Fruit fly (Drosophila melanogaster) whole organism, embryonic: Measurements from ENCODE around the gene CG13250.

Experiments
- Atf-2 ChIP-seq: fragments of 200-800 bp; sonication (Bioruptor generic); optimal IDR thresholded peaks from 2 replicates; lab custom pipeline; 2016; ENCODE audit warnings: missing biosample characterization, missing genetic modification characterization
- BtbVII ChIP-seq: fragments of 200-800 bp; sonication (Bioruptor generic); optimal IDR thresholded peaks from 3 replicates; lab custom pipeline; 2017; ENCODE audit warnings: missing biosample characterization, mild to moderate bottlenecking, missing genetic modification characterization
- CG15514 ChIP-seq: fragments of 200-800 bp; sonication (Bioruptor generic); optimal IDR thresholded peaks from 3 replicates; lab custom pipeline; 2017; ENCODE audit warnings: missing biosample characterization, missing genetic modification characterization, mild to moderate bottlenecking, moderate library complexity, missing genetic modification reagents
- CG17361 ChIP-seq: fragments of 200-800 bp; sonication (Bioruptor generic); IDR thresholded peaks from 3 replicates; pipeline ENCODE4 v1.3.6; 2022; ENCODE audit warnings: missing biosample characterization, missing genetic modification characterization
- CG17829 ChIP-seq: fragments of 200-800 bp; optimal IDR thresholded peaks from 2 replicates; lab custom pipeline; 2019; ENCODE audit warnings: missing biosample characterization, mild to moderate bottlenecking, missing genetic modification characterization, moderate library complexity
- CG17912 ChIP-seq: fragments of 200-800 bp; sonication (Bioruptor generic); optimal IDR thresholded peaks from 2 replicates; lab custom pipeline; 2018; ENCODE audit warnings: missing biosample characterization, mild to moderate bottlenecking, missing genetic modification characterization
- CG2116 ChIP-seq: fragments of 200-800 bp; sonication (Bioruptor generic); optimal IDR thresholded peaks from 3 replicates; lab custom pipeline; 2018; ENCODE audit warnings: missing biosample characterization, mild to moderate bottlenecking, missing genetic modification characterization
- CG2875 ChIP-seq: fragments of 200-800 bp; sonication (Bioruptor generic); optimal IDR thresholded peaks from 2 replicates; lab custom pipeline; 2017; ENCODE audit warnings: missing biosample characterization, mild to moderate bottlenecking, missing genetic modification characterization, missing genetic modification reagents
- CG31441 ChIP-seq: fragments of 200-800 bp; sonication (Bioruptor generic); IDR thresholded peaks from 2 replicates; pipeline ENCODE4 v1.3.6; 2022; ENCODE audit warnings: missing biosample characterization, missing genetic modification characterization
- CG33557 ChIP-seq: fragments of 200-800 bp; sonication (Bioruptor generic); optimal IDR thresholded peaks from 2 replicates; lab custom pipeline; 2019; ENCODE audit warnings: missing biosample characterization, mild to moderate bottlenecking, missing genetic modification characterization, moderate library complexity
- CG34376 ChIP-seq: fragments of 200-800 bp; sonication (Bioruptor generic); optimal IDR thresholded peaks from 2 replicates; lab custom pipeline; 2018; ENCODE audit warnings: missing biosample characterization, mild to moderate bottlenecking, missing genetic modification characterization
- CG42726 ChIP-seq: fragments of 200-800 bp; sonication (Bioruptor generic); IDR thresholded peaks from 2 replicates; pipeline ENCODE4 v1.3.6; 2022; ENCODE audit warnings: missing biosample characterization, missing genetic modification characterization; ENCODE audit not compliant: partially characterized antibody
- CG6854 ChIP-seq: fragments of 200-800 bp; sonication (Bioruptor generic); optimal IDR thresholded peaks from 3 replicates; lab custom pipeline; 2017; ENCODE audit warnings: missing biosample characterization, mild to moderate bottlenecking, missing genetic modification characterization
- CG7271 ChIP-seq: fragments of 200-800 bp; sonication (Bioruptor generic); optimal IDR thresholded peaks from 2 replicates; lab custom pipeline; 2018; ENCODE audit warnings: missing biosample characterization, mild to moderate bottlenecking, missing genetic modification characterization, moderate library complexity
- CG7372 ChIP-seq: fragments of 200-800 bp; sonication (Bioruptor generic); IDR thresholded peaks from 2 replicates; pipeline ENCODE4 v1.3.6; 2022; ENCODE audit warnings: missing biosample characterization, missing genetic modification characterization
- CG7839 ChIP-seq: fragments of 200-800 bp; sonication (Bioruptor generic); optimal IDR thresholded peaks from 3 replicates; lab custom pipeline; 2018; ENCODE audit warnings: missing biosample characterization, mild to moderate bottlenecking, missing genetic modification characterization, moderate library complexity
- CG8290 ChIP-seq, 3 experiments: fragments of 200-800 bp; sonication (Bioruptor generic); optimal IDR thresholded peaks; 2 replicates each; lab custom pipeline; 2016 to 2019; ENCODE audit warnings: missing biosample characterization in 3 of 3, missing genetic modification characterization in 3 of 3, mild to moderate bottlenecking in 2 of 3, moderate library complexity in 1 of 3
- CG8478 ChIP-seq: fragments of >200 bp; optimal IDR thresholded peaks from 2 replicates; lab custom pipeline; 2018
- CG8924 ChIP-seq: fragments of 200-800 bp; optimal IDR thresholded peaks from 3 replicates; lab custom pipeline; 2019; ENCODE audit warnings: missing biosample characterization, mild to moderate bottlenecking, missing genetic modification characterization, moderate library complexity
- CTCF ChIP-seq: fragments of 200-800 bp; sonication (Bioruptor generic); optimal IDR thresholded peaks from 2 replicates; lab custom pipeline; 2017; ENCODE audit warnings: missing biosample characterization, mild to moderate bottlenecking, missing genetic modification characterization, moderate library complexity
- Camta ChIP-seq: fragments of 200-800 bp; sonication (Bioruptor generic); optimal IDR thresholded peaks from 2 replicates; lab custom pipeline; 2016; ENCODE audit warnings: missing biosample characterization, missing genetic modification characterization
- Dad ChIP-seq: fragments of 200-800 bp; sonication (Bioruptor generic); optimal IDR thresholded peaks from 3 replicates; lab custom pipeline; 2016; ENCODE audit warnings: missing biosample characterization, missing genetic modification characterization
- Dll ChIP-seq: fragments of 200-800 bp; sonication (Bioruptor generic); IDR thresholded peaks from 4 replicates; pipeline ENCODE4 v1.3.6; 2022; ENCODE audit warnings: missing biosample characterization, missing genetic modification characterization; ENCODE audit not compliant: partially characterized antibody
- Gug ChIP-seq: fragments of 200-800 bp; sonication (Bioruptor generic); IDR thresholded peaks from 4 replicates; pipeline ENCODE4 v1.3.6; 2022; ENCODE audit warnings: missing biosample characterization, missing genetic modification characterization
- HLH54F ChIP-seq: fragments of 200-800 bp; sonication (Bioruptor generic); optimal IDR thresholded peaks from 3 replicates; lab custom pipeline; 2016; ENCODE audit warnings: missing biosample characterization, missing genetic modification characterization
- Jarid2 ChIP-seq: fragments of 200-800 bp; sonication (Bioruptor generic); optimal IDR thresholded peaks from 3 replicates; lab custom pipeline; 2017; ENCODE audit warnings: mild to moderate bottlenecking, missing biosample characterization, missing genetic modification reagents, missing genetic modification characterization
- Meics ChIP-seq: fragments of 200-800 bp; sonication (Bioruptor generic); optimal IDR thresholded peaks from 2 replicates; lab custom pipeline; 2017; ENCODE audit warnings: missing biosample characterization, mild to moderate bottlenecking, missing genetic modification characterization
- Opbp ChIP-seq: fragments of 200-800 bp; sonication (Bioruptor generic); IDR thresholded peaks from 3 replicates; pipeline ENCODE4 v1.3.6; 2022; ENCODE audit warnings: missing biosample characterization, missing genetic modification characterization; ENCODE audit not compliant: partially characterized antibody
- PHDP ChIP-seq: fragments of 200-800 bp; sonication (Bioruptor generic); optimal IDR thresholded peaks from 3 replicates; lab custom pipeline; 2018; ENCODE audit warnings: missing biosample characterization, mild to moderate bottlenecking, missing genetic modification characterization, moderate library complexity
- aop ChIP-seq: fragments of 200-800 bp; sonication (Bioruptor generic); IDR thresholded peaks from 2 replicates; pipeline ENCODE4 v1.3.6; 2022; ENCODE audit warnings: missing biosample characterization, missing genetic modification characterization
- ase ChIP-seq: fragments of 200-800 bp; sonication (Bioruptor generic); IDR thresholded peaks from 3 replicates; pipeline ENCODE4 v1.3.6; 2022; ENCODE audit warnings: missing biosample characterization, missing genetic modification characterization
- bcd ChIP-seq: fragments of 200-800 bp; sonication (Bioruptor generic); optimal IDR thresholded peaks from 2 replicates; lab custom pipeline; 2017; ENCODE audit warnings: missing biosample characterization, mild to moderate bottlenecking, missing genetic modification characterization
- bigmax ChIP-seq: fragments of 200-800 bp; sonication (Bioruptor generic); optimal IDR thresholded peaks from 2 replicates; lab custom pipeline; 2018; ENCODE audit warnings: missing biosample characterization, mild to moderate bottlenecking, missing genetic modification characterization
- cato ChIP-seq: fragments of 200-800 bp; sonication (Bioruptor generic); optimal IDR thresholded peaks from 2 replicates; lab custom pipeline; 2016; ENCODE audit warnings: missing biosample characterization, missing genetic modification characterization, borderline replicate concordance
- caup ChIP-seq: fragments of 200-800 bp; sonication (Bioruptor generic); optimal IDR thresholded peaks from 3 replicates; lab custom pipeline; 2017; ENCODE audit warnings: missing biosample characterization, mild to moderate bottlenecking, missing genetic modification characterization, moderate library complexity; ENCODE audit not compliant: severe bottlenecking
- chinmo ChIP-seq: fragments of 200-800 bp; sonication (Bioruptor generic); IDR thresholded peaks from 4 replicates; pipeline ENCODE4 v1.3.6; 2022; ENCODE audit warnings: missing biosample characterization, missing genetic modification characterization; ENCODE audit not compliant: partially characterized antibody
- disco-r ChIP-seq: fragments of 200-800 bp; sonication (Bioruptor generic); optimal IDR thresholded peaks from 2 replicates; lab custom pipeline; 2016; ENCODE audit warnings: missing biosample characterization, missing genetic modification characterization
- gsb-n ChIP-seq: fragments of 200-800 bp; sonication (Bioruptor generic); optimal IDR thresholded peaks from 3 replicates; lab custom pipeline; 2018; ENCODE audit warnings: missing biosample characterization, mild to moderate bottlenecking, missing genetic modification characterization
- hth ChIP-seq: fragments of >200 bp; optimal IDR thresholded peaks from 2 replicates; lab custom pipeline; 2017; ENCODE audit warnings: inconsistent platforms
- pfk ChIP-seq: fragments of 200-800 bp; sonication (Bioruptor generic); optimal IDR thresholded peaks from 2 replicates; lab custom pipeline; 2018; ENCODE audit warnings: missing biosample characterization, mild to moderate bottlenecking, missing genetic modification characterization, moderate library complexity
- row ChIP-seq: fragments of 200-800 bp; sonication (Bioruptor generic); IDR thresholded peaks from 3 replicates; pipeline ENCODE4 v1.3.6; 2022; ENCODE audit warnings: missing biosample characterization, missing genetic modification characterization
- sima ChIP-seq: fragments of 200-800 bp; sonication (Bioruptor generic); optimal IDR thresholded peaks from 2 replicates; lab custom pipeline; 2016; ENCODE audit warnings: missing biosample characterization, missing genetic modification characterization
- ssp ChIP-seq: fragments of 200-800 bp; sonication (Bioruptor generic); IDR thresholded peaks from 2 replicates; pipeline ENCODE4 v1.3.6; 2022; ENCODE audit warnings: missing biosample characterization, missing genetic modification characterization
- stwl ChIP-seq: fragments of 200-800 bp; sonication (Bioruptor generic); optimal IDR thresholded peaks from 3 replicates; lab custom pipeline; 2018; ENCODE audit warnings: missing biosample characterization, mild to moderate bottlenecking, missing genetic modification characterization, moderate library complexity
- trem ChIP-seq: fragments of 200-800 bp; optimal IDR thresholded peaks from 3 replicates; lab custom pipeline; 2019; ENCODE audit warnings: missing biosample characterization, mild to moderate bottlenecking, missing genetic modification characterization, moderate library complexity

The CG13250 gene

DNA sequence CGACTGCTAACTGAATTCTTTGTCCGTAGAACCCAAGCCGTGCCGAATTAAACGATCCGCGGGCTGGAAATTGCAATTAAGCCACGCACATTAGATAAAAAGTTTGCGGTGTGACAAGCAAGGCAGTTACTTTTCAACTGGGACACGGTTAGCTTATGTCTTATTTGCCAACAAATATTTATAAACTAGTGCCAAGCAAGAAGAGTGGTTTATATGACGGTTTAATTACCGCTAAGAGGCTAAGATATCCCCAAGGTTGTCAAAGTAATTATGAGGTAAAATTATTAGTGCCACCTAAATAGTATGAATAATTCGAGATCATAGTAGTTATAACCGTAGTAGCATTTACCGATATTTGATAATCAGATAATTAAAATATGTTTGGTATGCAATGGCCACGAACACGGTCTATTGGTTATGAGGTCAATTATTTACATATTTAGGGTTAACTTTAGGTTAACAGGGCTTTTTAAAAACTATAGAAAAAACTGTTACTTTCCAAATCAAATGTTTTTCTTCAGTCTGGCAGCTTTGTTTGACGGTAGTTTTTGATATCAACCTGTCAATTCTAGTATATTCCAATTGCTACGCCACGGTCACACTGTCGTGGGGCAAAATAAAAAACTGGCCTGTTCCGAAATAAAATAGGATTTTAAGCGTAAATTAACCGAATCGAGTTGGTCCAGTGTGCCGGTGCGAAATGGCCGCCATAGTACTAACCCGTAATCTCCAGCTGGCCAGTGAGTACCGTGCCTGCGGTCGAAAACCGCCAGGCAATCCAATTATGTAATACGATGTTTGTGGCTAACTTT is 38.5 kb upstream of the CG13250 start, which contains the start of gene ZnT77C (continued):
- TF ChIP-seq CG8290 (GFP tag; optimal IDR thresholded peaks at IDR 0.05; lab: Kevin White, UChicago): no peak
- peak in 1 of 2 experiments; percentile 47 for TF ChIP-seq CG8290 (tag; optimal IDR thresholded peaks at IDR 0.05; lab: Kevin White, UChicago)
- peak; percentile 6 for TF ChIP-seq CG17829
- TF ChIP-seq Gug (GFP tag; lab: Robert Waterston, UW): no peak
- TF ChIP-seq bigmax (GFP tag; lab: Kevin White, UChicago): peak; percentile 56
- TF ChIP-seq stwl: peak; percentile 77

dm6 chr3L:20497124-20497996 is 36.1 kb upstream of the CG13250 start, which contains the start of gene CG32425:
TSS of gene CG32425 (plus strand) at chr3L:20497323.
- no peak for TF ChIP-seq sima (GFP tag; lab: Kevin White, UChicago)
- TF ChIP-seq CG15514 (GFP tag; lab: Kevin White, UChicago): peak; percentile 91
- no peak for TF ChIP-seq bcd (GFP tag; lab: Kevin White, UChicago)
- TF ChIP-seq Camta (GFP tag; lab: Kevin White, UChicago): no peak
- TF ChIP-seq PHDP: no peak
- no peak for TF ChIP-seq gsb-n
- peak; percentile 13 for TF ChIP-seq CG34376 (GFP tag; lab: Kevin White, UChicago)
- TF ChIP-seq CG42726 (GFP tag; lab: Robert Waterston, UW): no peak; the same call in 1 of the 2 replicates
- no peak for TF ChIP-seq Opbp (GFP tag; lab: Robert Waterston, UW)
- no peak for TF ChIP-seq CG7271
- 0 out of 3 replicates have a peak, but pooled peaks have one; percentile 21 for TF ChIP-seq CG17361 (GFP tag; lab: Robert Waterston, UW)
- TF ChIP-seq disco-r (GFP tag; lab: Kevin White, UChicago): no peak
- TF ChIP-seq hth (lab: Kevin White, UChicago): no peak
- TF ChIP-seq CG2875: no peak
- 0 out of 3 replicates have a peak, but pooled peaks have one; percentile 12 for TF ChIP-seq ase (GFP tag; lab: Robert Waterston, UW)
- TF ChIP-seq pfk (GFP tag; lab: Kevin White, UChicago): no peak
- TF ChIP-seq CG6854: no peak
- no peak for TF ChIP-seq caup (GFP tag; lab: Kevin White, UChicago)
- no peak for TF ChIP-seq CG8924 (tag; lab: Kevin White, UChicago)
- TF ChIP-seq Atf-2: no peak
- TF ChIP-seq CG17912 (GFP tag; lab: Kevin White, UChicago): no peak
- peak; percentile 6 for TF ChIP-seq CG17829
- TF ChIP-seq Meics (GFP tag; lab: Kevin White, UChicago): no peak
- TF ChIP-seq cato: no peak
- TF ChIP-seq aop (GFP tag; lab: Robert Waterston, UW): no peak
- 0 out of 2 replicates have a peak, but pooled peaks have one; percentile 9 for TF ChIP-seq CG31441 (GFP tag; lab: Robert Waterston, UW)
- no peak for TF ChIP-seq Dad (GFP tag; lab: Kevin White, UChicago)
- TF ChIP-seq ssp (GFP tag; lab: Robert Waterston, UW): no peak
- TF ChIP-seq trem: peak; percentile 97
- TF ChIP-seq Dll (GFP tag; lab: Robert Waterston, UW): 0 out of 4 replicates have a peak, but pooled peaks have one; percentile 26
- TF ChIP-seq chinmo (GFP tag; lab: Robert Waterston, UW): no peak
- TF ChIP-seq BtbVII (GFP tag; lab: Kevin White, UChicago): no peak
- TF ChIP-seq CG7839 (tag; lab: Kevin White, UChicago): peak; percentile 18
- TF ChIP-seq CG8478 (lab: Kevin White, UChicago): no peak
- TF ChIP-seq HLH54F (GFP tag; lab: Kevin White, UChicago): no peak
- peak; percentile 68 for TF ChIP-seq row
- peak; percentile 42 for TF ChIP-seq CTCF
- peak; percentile 44 for TF ChIP-seq CG2116
- TF ChIP-seq CG7372 (GFP tag; lab: Robert Waterston, UW): no peak
- no peak for TF ChIP-seq Jarid2 (GFP tag; lab: Kevin White, UChicago)
- TF ChIP-seq CG33557 (GFP tag; lab: Kevin White, UChicago): no peak
